Fruit fly (Drosophila melanogaster): Measurements from ENCODE around the gene Zw10.

The Zw10 gene

DNA sequence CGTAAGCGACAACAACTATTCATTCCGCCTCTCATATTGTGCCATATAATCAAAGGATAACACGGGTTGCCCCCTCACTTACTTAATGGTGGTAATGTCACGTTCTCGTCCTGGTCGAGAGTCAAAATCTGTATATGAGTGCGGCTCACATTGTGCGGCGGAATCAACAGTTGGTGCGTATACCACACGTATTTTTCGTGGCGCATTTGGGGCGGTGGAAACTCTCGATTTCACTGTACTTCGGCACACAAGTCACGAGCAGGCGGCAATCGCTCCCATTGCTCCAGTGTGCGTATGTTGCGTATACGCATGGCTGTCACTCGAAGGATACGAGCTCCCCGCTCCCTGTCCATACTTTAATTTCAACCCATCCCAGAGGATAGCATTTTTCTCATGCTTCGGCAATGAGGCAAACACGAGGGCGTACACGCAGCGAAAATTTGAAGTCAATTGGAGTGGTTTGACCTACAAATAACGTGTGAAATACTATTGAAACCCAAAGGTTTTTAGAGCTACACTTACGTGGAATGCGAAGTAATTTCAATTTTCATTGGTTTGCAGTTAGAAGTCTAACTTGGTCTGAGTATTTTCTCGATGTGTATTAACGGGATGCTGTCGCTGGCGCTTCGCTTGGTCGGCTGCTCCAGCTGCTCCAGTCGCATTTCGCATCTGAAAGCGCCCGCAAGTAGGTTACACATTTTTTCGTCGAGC, 22.0 kb upstream of the Zw10 start (continued):
- peak; percentile 70 for TF ChIP-seq pnt (GFP tag; optimal IDR thresholded peaks at IDR 0.05)
- TF ChIP-seq ci (GFP tag; IDR thresholded peaks at IDR 0.05) = peak; percentile 84
- no peak for TF ChIP-seq CG17186 (GFP tag; optimal IDR thresholded peaks at IDR 0.05)
- TF ChIP-seq Fer3 (tag; optimal IDR thresholded peaks at IDR 0.05) = peak; percentile 81
- no peak for TF ChIP-seq CG3065 (GFP tag; optimal IDR thresholded peaks at IDR 0.05)
- no peak for TF ChIP-seq CTCF (GFP tag; optimal IDR thresholded peaks at IDR 0.05)
- TF ChIP-seq CG12391 (tag; optimal IDR thresholded peaks at IDR 0.05) = peak; percentile 58
- TF ChIP-seq CG4617 (GFP tag; optimal IDR thresholded peaks at IDR 0.05; ENCODE audit: borderline replicate concordance) = peak; percentile 21
- TF ChIP-seq CG4707 (GFP tag; optimal IDR thresholded peaks at IDR 0.05) = no peak
- TF ChIP-seq CG3847 (GFP tag; IDR thresholded peaks at IDR 0.05) = peak; percentile 77
- no peak for TF ChIP-seq insv (GFP tag; optimal IDR thresholded peaks at IDR 0.05)
- TF ChIP-seq Taf1 (GFP tag; IDR thresholded peaks at IDR 0.05) = peak; percentile 61
- TF ChIP-seq mld (GFP tag; IDR thresholded peaks at IDR 0.05; ENCODE audit: partially characterized antibody) = no peak
- peak; percentile 66 for TF ChIP-seq crc (GFP tag; optimal IDR thresholded peaks at IDR 0.05)
- peak; percentile 87 for TF ChIP-seq Meics (GFP tag; optimal IDR thresholded peaks at IDR 0.05)
- peak; percentile 81 for TF ChIP-seq CG13624 (GFP tag; optimal IDR thresholded peaks at IDR 0.05)
- no peak for TF ChIP-seq run (tag; optimal IDR thresholded peaks at IDR 0.05)
- TF ChIP-seq CG12155 (GFP tag; optimal IDR thresholded peaks at IDR 0.05) = peak; percentile 66
- peak; percentile 55 for TF ChIP-seq CG4854 (GFP tag; optimal IDR thresholded peaks at IDR 0.05)
- peak; percentile 97 for TF ChIP-seq Ets65A (GFP tag)
- TF ChIP-seq CG15269 (tag; optimal IDR thresholded peaks at IDR 0.05) = peak; percentile 72
- peak; percentile 58 for TF ChIP-seq az2 (GFP tag; optimal IDR thresholded peaks at IDR 0.05)
- no peak for TF ChIP-seq CG42726 (GFP tag; IDR thresholded peaks at IDR 0.05; ENCODE audit: partially characterized antibody)
- TF ChIP-seq Asciz (GFP tag; optimal IDR thresholded peaks at IDR 0.05) = peak; percentile 32
- TF ChIP-seq Six4 (GFP tag; optimal IDR thresholded peaks at IDR 0.05) = peak; percentile 41
- TF ChIP-seq CG1529 (GFP tag; optimal IDR thresholded peaks at IDR 0.05) = no peak
- TF ChIP-seq psq (GFP tag; optimal IDR thresholded peaks at IDR 0.05) = no peak
- TF ChIP-seq CG10979 (tag; optimal IDR thresholded peaks at IDR 0.05) = peak; percentile 43
- TF ChIP-seq Chrac-16 (GFP tag; optimal IDR thresholded peaks at IDR 0.05) = peak; percentile 60
- TF ChIP-seq ATbp (GFP tag; optimal IDR thresholded peaks at IDR 0.05) = peak; percentile 68
- TF ChIP-seq br (optimal IDR thresholded peaks at IDR 0.05) = no peak
- peak; percentile 33 for TF ChIP-seq D19A (tag; optimal IDR thresholded peaks at IDR 0.05)
- TF ChIP-seq ftz-f1 (GFP tag; optimal IDR thresholded peaks at IDR 0.05) = no peak
- peak; percentile 78 for TF ChIP-seq tgo (GFP tag; IDR thresholded peaks at IDR 0.05)
- TF ChIP-seq CG14050 (GFP tag; IDR thresholded peaks at IDR 0.05) = peak; percentile 67
- peak; percentile 52 for TF ChIP-seq CG4404 (GFP tag; IDR thresholded peaks at IDR 0.05)
- TF ChIP-seq CG18476 (GFP tag; optimal IDR thresholded peaks at IDR 0.05) = peak; percentile 66
- peak; percentile 71; the same call in 2 of the 3 replicates for TF ChIP-seq Optix (GFP tag; IDR thresholded peaks at IDR 0.05)
- TF ChIP-seq sug (tag; optimal IDR thresholded peaks at IDR 0.05) = peak; percentile 29
- peak; percentile 27 for TF ChIP-seq CG4328 (GFP tag; optimal IDR thresholded peaks at IDR 0.05)
- peak; percentile 77 for TF ChIP-seq stc (GFP tag; IDR thresholded peaks at IDR 0.05)
- TF ChIP-seq toy (GFP tag; IDR thresholded peaks at IDR 0.05) = no peak
- no peak for TF ChIP-seq salm (tag; optimal IDR thresholded peaks at IDR 0.05)
- peak; percentile 80 for TF ChIP-seq ranshi (GFP tag; IDR thresholded peaks at IDR 0.05)
- peak; percentile 78 for TF ChIP-seq CG3281 (GFP tag; optimal IDR thresholded peaks at IDR 0.05)
- no peak for TF ChIP-seq ap (GFP tag; IDR thresholded peaks at IDR 0.05)
- no peak for TF ChIP-seq trem (tag; optimal IDR thresholded peaks at IDR 0.05)
- peak; percentile 65 for TF ChIP-seq nau (GFP tag; optimal IDR thresholded peaks at IDR 0.05)
- no peak for TF ChIP-seq crol (GFP tag; IDR thresholded peaks at IDR 0.05)
- no peak for TF ChIP-seq gt (GFP tag; IDR thresholded peaks at IDR 0.05)
- TF ChIP-seq Drgx (GFP tag; IDR thresholded peaks at IDR 0.05) = peak; percentile 63
- TF ChIP-seq Rfx (GFP tag; IDR thresholded peaks at IDR 0.05) = peak; percentile 87
